Worm (Caenorhabditis elegans) whole organism, L4 larva: ENCODE results near the gene F32D8.4.

Experiments used
- R02D3.7 ChIP-seq: fragments of 150-350 bp; sonication (generic microtip); optimal IDR thresholded peaks from 3 replicates; lab custom pipeline; 2014; ENCODE audit warnings: missing biosample characterization, missing genetic modification characterization
- T20F7.1 ChIP-seq: fragments of 200-800 bp; sonication (Bioruptor generic); optimal IDR thresholded peaks from 2 replicates; lab custom pipeline; 2018; ENCODE audit warnings: mild to moderate bottlenecking, missing genetic modification characterization, missing compliant biosample characterization
- ceh-82 ChIP-seq: sonication (generic microtip); optimal IDR thresholded peaks from 2 replicates; lab custom pipeline; 2017; ENCODE audit warnings: missing biosample characterization, missing genetic modification characterization
- hlh-30 ChIP-seq: sonication (generic microtip); optimal IDR thresholded peaks from 2 replicates; lab custom pipeline; 2017; ENCODE audit warnings: antibody characterized with exemption, mild to moderate bottlenecking, missing genetic modification characterization, missing compliant biosample characterization; ENCODE audit not compliant: insufficient read depth
- lin-13 ChIP-seq: fragments of 150-350 bp; optimal IDR thresholded peaks from 2 replicates; lab custom pipeline; 2014; ENCODE audit warnings: missing biosample characterization, missing genetic modification reagents, missing genetic modification characterization
- lin-39 ChIP-seq: fragments of 150-350 bp; optimal IDR thresholded peaks from 2 replicates; lab custom pipeline; 2014; ENCODE audit warnings: missing biosample characterization, missing genetic modification reagents, missing genetic modification characterization
- mep-1 ChIP-seq: fragments of 150-350 bp; sonication (generic microtip); optimal IDR thresholded peaks from 3 replicates; lab custom pipeline; 2014; ENCODE audit warnings: missing biosample characterization, missing genetic modification characterization
- nhr-11 ChIP-seq: fragments of 150-350 bp; optimal IDR thresholded peaks from 2 replicates; lab custom pipeline; 2014; ENCODE audit warnings: missing biosample characterization, missing genetic modification characterization
- nhr-77 ChIP-seq: fragments of 150-350 bp; optimal IDR thresholded peaks from 2 replicates; lab custom pipeline; 2014; ENCODE audit warnings: missing biosample characterization, missing genetic modification characterization
- ztf-11 ChIP-seq: fragments of 150-350 bp; optimal IDR thresholded peaks from 2 replicates; lab custom pipeline; 2014; ENCODE audit warnings: missing biosample characterization, missing genetic modification characterization

DNA sequence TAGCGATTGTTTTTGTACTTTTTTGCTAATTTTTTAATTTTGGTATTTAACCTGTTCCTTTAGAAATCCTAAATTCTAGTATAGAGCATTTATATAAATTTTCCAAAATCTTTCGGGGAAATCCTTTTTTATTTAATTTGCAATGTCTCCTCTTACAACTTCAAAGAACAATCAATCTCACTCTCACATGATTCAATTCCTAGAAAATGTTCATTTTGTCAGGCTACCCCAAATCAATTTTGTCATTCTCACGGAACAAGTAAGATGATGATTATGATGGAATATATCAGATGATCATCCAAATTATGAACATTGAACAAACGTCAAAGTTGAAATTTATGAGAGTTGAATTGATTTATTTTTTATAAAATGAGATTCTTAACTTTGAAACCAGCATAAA lies 43.9 kb upstream of the F32D8.4 start:
- no peak for TF ChIP-seq ceh-82 (tag; lab: Kevin White, UChicago)
- no peak for TF ChIP-seq R02D3.7
- TF ChIP-seq T20F7.1 (GFP tag; lab: Kevin White, UChicago) = no peak
- TF ChIP-seq ztf-11 (tag; lab: Kevin White, UChicago) = no peak
- TF ChIP-seq nhr-77 (tag; lab: Kevin White, UChicago) = no peak
- peak; percentile 22 for TF ChIP-seq nhr-11
- no peak for TF ChIP-seq lin-13 (GFP tag; lab: Kevin White, UChicago)
- no peak for TF ChIP-seq lin-39 (tag; lab: Kevin White, UChicago)
- TF ChIP-seq mep-1 (tag; lab: Kevin White, UChicago) = peak; percentile 70
- TF ChIP-seq hlh-30 (tag; lab: Kevin White, UChicago) = peak; percentile 85
